Fruit fly (Drosophila melanogaster) whole organism, embryonic: ENCODE results near the gene Dh44.
"Not testable (repeated sequence)": the region's sequence is repeated elsewhere in the genome, so short reads cannot be mapped to it uniquely, and the experiment has no call there.

Source experiments
- CG10366 ChIP-seq: fragments of 200-800 bp; sonication (Bioruptor generic); IDR thresholded peaks from 2 replicates; pipeline ENCODE4 v1.3.6; 2022; ENCODE audit warnings: missing biosample characterization, missing genetic modification characterization
- CG11504 ChIP-seq: fragments of 200-800 bp; sonication (Bioruptor generic); optimal IDR thresholded peaks from 3 replicates; lab custom pipeline; 2019; ENCODE audit warnings: missing biosample characterization, mild to moderate bottlenecking, missing genetic modification characterization, moderate library complexity
- CG18619 ChIP-seq: fragments of 200-800 bp; sonication (Bioruptor generic); optimal IDR thresholded peaks from 3 replicates; lab custom pipeline; 2017; ENCODE audit warnings: missing biosample characterization, mild to moderate bottlenecking, missing genetic modification characterization
- CG6854 ChIP-seq: fragments of 200-800 bp; sonication (Bioruptor generic); optimal IDR thresholded peaks from 3 replicates; lab custom pipeline; 2017; ENCODE audit warnings: missing biosample characterization, mild to moderate bottlenecking, missing genetic modification characterization
- CG8281 ChIP-seq: fragments of 200-800 bp; sonication (Bioruptor generic); optimal IDR thresholded peaks from 2 replicates; lab custom pipeline; 2018; ENCODE audit warnings: missing biosample characterization, mild to moderate bottlenecking, missing genetic modification characterization, moderate library complexity
- Poxn ChIP-seq: fragments of 200-800 bp; sonication (Bioruptor generic); IDR thresholded peaks from 2 replicates; pipeline ENCODE4 v1.3.6; 2022; ENCODE audit warnings: missing biosample characterization, missing genetic modification characterization
- Ssrp ChIP-seq: fragments of 200-800 bp; sonication (Bioruptor generic); optimal IDR thresholded peaks from 2 replicates; lab custom pipeline; 2018; ENCODE audit warnings: missing biosample characterization, mild to moderate bottlenecking, missing genetic modification characterization, moderate library complexity
- cas ChIP-seq: fragments of 200-800 bp; sonication (Bioruptor generic); IDR thresholded peaks from 2 replicates; pipeline ENCODE4 v1.3.6; 2022; ENCODE audit warnings: missing biosample characterization, missing genetic modification characterization
- sr ChIP-seq: fragments of 200-800 bp; sonication (Bioruptor generic); IDR thresholded peaks from 3 replicates; pipeline ENCODE4 v1.3.6; 2022; ENCODE audit warnings: missing biosample characterization, missing genetic modification characterization
- ssp ChIP-seq: fragments of 200-800 bp; sonication (Bioruptor generic); IDR thresholded peaks from 2 replicates; pipeline ENCODE4 v1.3.6; 2022; ENCODE audit warnings: missing biosample characterization, missing genetic modification characterization
- yki ChIP-seq: fragments of >200 bp; optimal IDR thresholded peaks from 3 replicates; lab custom pipeline; 2018

DNA sequence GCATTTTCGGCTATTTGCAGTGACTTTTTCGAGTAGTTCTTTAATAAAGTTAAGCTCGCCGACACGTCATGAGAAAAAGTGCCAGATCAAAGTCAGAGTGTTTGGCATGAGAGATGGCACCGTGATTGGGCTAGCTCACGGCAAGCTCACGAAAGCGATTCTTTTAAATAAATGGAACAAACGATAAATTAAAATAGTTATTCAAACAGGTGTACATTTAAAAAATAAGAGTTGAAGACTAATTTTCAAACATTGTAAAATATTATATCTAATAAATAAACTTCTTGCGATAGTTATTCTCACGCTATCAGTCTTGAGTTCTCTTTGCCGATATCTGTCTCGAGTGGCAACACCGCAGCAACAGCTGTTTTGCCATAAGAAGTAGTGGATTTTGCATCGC, 47.4 kb downstream of the Dh44 start, which contains the start of the genes eca and CG18542:
- not testable (repeated sequence) for TF ChIP-seq yki (lab: Kevin White, UChicago); CG11504 (tag; lab: Kevin White, UChicago); ssp (GFP tag; lab: Robert Waterston, UW); Poxn; sr (GFP tag; lab: Robert Waterston, UW); CG18619 (GFP tag; lab: Kevin White, UChicago); CG10366 (GFP tag; lab: Robert Waterston, UW); Ssrp (tag; lab: Kevin White, UChicago); cas (GFP tag; lab: Robert Waterston, UW); CG6854 (GFP tag; lab: Kevin White, UChicago); CG8281 (tag; lab: Kevin White, UChicago)
